Fruit fly (Drosophila melanogaster) whole organism, pupa: ENCODE measurements around the gene Ppi1.
A peak's percentile ranks its signal among the peaks of the same experiment; 100 is the strongest.

Source experiments
- CG10348 ChIP-seq: fragments of 200-800 bp; sonication (Bioruptor generic); IDR thresholded peaks from 2 replicates; pipeline ENCODE4 v1.3.6; 2022; ENCODE audit warnings: missing biosample characterization, missing genetic modification characterization
- CG12605 ChIP-seq: fragments of 200-800 bp; sonication (Bioruptor generic); IDR thresholded peaks from 2 replicates; pipeline ENCODE4 v1.3.6; 2022; ENCODE audit warnings: missing biosample characterization, missing genetic modification characterization
- CG13204 ChIP-seq: fragments of 200-800 bp; sonication (Bioruptor generic); optimal IDR thresholded peaks from 2 replicates; lab custom pipeline; 2018; ENCODE audit warnings: missing biosample characterization, mild to moderate bottlenecking, missing genetic modification characterization, moderate library complexity
- CG14655 ChIP-seq: fragments of 200-800 bp; sonication (Bioruptor generic); optimal IDR thresholded peaks from 3 replicates; lab custom pipeline; 2017; ENCODE audit warnings: mild to moderate bottlenecking, missing biosample characterization, missing genetic modification reagents, missing genetic modification characterization
- CG15710 ChIP-seq: fragments of 200-800 bp; sonication (Bioruptor generic); optimal IDR thresholded peaks from 2 replicates; lab custom pipeline; 2018; ENCODE audit warnings: missing biosample characterization, mild to moderate bottlenecking, missing genetic modification characterization, moderate library complexity
- CG17806 ChIP-seq: fragments of 200-800 bp; sonication (Bioruptor generic); optimal IDR thresholded peaks from 2 replicates; lab custom pipeline; 2018; ENCODE audit warnings: missing biosample characterization, mild to moderate bottlenecking, missing genetic modification characterization, moderate library complexity
- CG32121 ChIP-seq: fragments of 200-800 bp; sonication (Bioruptor generic); IDR thresholded peaks from 2 replicates; pipeline ENCODE4 v1.3.6; 2022; ENCODE audit warnings: missing biosample characterization, missing genetic modification characterization
- CG34367 ChIP-seq: fragments of 200-800 bp; sonication (Bioruptor generic); optimal IDR thresholded peaks from 2 replicates; lab custom pipeline; 2018; ENCODE audit warnings: missing biosample characterization, mild to moderate bottlenecking, missing genetic modification characterization
- CG4496 ChIP-seq: fragments of 200-800 bp; sonication (Bioruptor generic); IDR thresholded peaks from 3 replicates; pipeline ENCODE4 v1.3.6; 2022; ENCODE audit warnings: missing biosample characterization, missing genetic modification characterization
- CG8159 ChIP-seq: fragments of 200-800 bp; sonication (Bioruptor generic); optimal IDR thresholded peaks from 3 replicates; lab custom pipeline; 2018; ENCODE audit warnings: missing biosample characterization, mild to moderate bottlenecking, missing genetic modification characterization, moderate library complexity
- CG8301 ChIP-seq: fragments of 200-800 bp; sonication (Bioruptor generic); optimal IDR thresholded peaks from 2 replicates; lab custom pipeline; 2018; ENCODE audit warnings: missing biosample characterization, mild to moderate bottlenecking, missing genetic modification characterization
- CG9948 ChIP-seq: fragments of 200-800 bp; sonication (Bioruptor generic); optimal IDR thresholded peaks from 2 replicates; lab custom pipeline; 2018; ENCODE audit warnings: missing biosample characterization, mild to moderate bottlenecking, missing genetic modification characterization, moderate library complexity
- D1 ChIP-seq: fragments of 200-800 bp; sonication (Bioruptor generic); optimal IDR thresholded peaks from 2 replicates; lab custom pipeline; 2018; ENCODE audit warnings: missing biosample characterization, mild to moderate bottlenecking, missing genetic modification characterization, moderate library complexity
- EcR ChIP-seq: fragments of 200-800 bp; sonication (Bioruptor generic); optimal IDR thresholded peaks from 3 replicates; lab custom pipeline; 2019; ENCODE audit warnings: missing biosample characterization, missing genetic modification characterization, mild to moderate bottlenecking, moderate library complexity, missing genetic modification reagents
- Ets98B ChIP-seq: fragments of 200-800 bp; sonication (Bioruptor generic); IDR thresholded peaks from 2 replicates; pipeline ENCODE4 v1.3.6; 2022; ENCODE audit warnings: missing biosample characterization, missing genetic modification characterization
- Pif1A ChIP-seq: fragments of 200-800 bp; sonication (Bioruptor generic); optimal IDR thresholded peaks from 3 replicates; lab custom pipeline; 2016; ENCODE audit warnings: missing biosample characterization, missing genetic modification characterization
- Pif1B ChIP-seq: fragments of 200-800 bp; sonication (Bioruptor generic); optimal IDR thresholded peaks from 3 replicates; lab custom pipeline; 2016; ENCODE audit warnings: missing biosample characterization, missing genetic modification characterization
- Snoo ChIP-seq: fragments of 200-800 bp; sonication (Bioruptor generic); optimal IDR thresholded peaks from 3 replicates; lab custom pipeline; 2017; ENCODE audit warnings: missing biosample characterization, mild to moderate bottlenecking, missing genetic modification characterization, inconsistent platforms
- fd96Ca ChIP-seq: fragments of 200-800 bp; sonication (Bioruptor generic); IDR thresholded peaks from 3 replicates; pipeline ENCODE4 v1.3.6; 2022; ENCODE audit warnings: missing biosample characterization, missing genetic modification characterization
- gl ChIP-seq: fragments of 200-800 bp; sonication (Bioruptor generic); optimal IDR thresholded peaks from 2 replicates; lab custom pipeline; 2018; ENCODE audit warnings: missing biosample characterization, mild to moderate bottlenecking, missing genetic modification characterization
- rn ChIP-seq: fragments of 200-800 bp; sonication (Bioruptor generic); IDR thresholded peaks from 2 replicates; pipeline ENCODE4 v1.3.6; 2022; ENCODE audit warnings: missing biosample characterization, missing genetic modification characterization

Ppi1 gene

DNA sequence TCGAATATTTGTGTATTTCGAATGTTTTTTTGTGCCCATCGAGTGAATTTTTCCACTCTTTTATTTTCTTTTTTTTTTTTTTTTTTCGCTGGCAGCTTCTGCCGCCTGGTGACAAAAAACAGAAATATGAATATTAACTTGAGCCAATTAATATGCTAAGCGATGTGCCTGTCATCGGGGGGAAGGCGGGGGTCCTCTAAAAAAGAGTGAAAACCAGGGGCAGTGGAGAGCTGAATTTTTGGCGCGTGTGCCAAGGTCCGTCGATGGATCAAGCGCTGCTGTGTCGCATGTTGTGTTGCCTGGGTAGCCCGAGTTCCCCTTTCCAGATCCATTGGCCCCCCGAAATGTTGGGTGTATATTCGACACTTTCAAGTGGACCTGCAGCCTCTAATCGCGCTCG is 23.1 kb downstream of the Ppi1 start:
- no peak for TF ChIP-seq CG13204 (GFP tag; lab: Kevin White, UChicago)
- no peak for TF ChIP-seq Ets98B (GFP tag; lab: Robert Waterston, UW)
- no peak for TF ChIP-seq CG10348 (GFP tag; lab: Robert Waterston, UW)
- TF ChIP-seq Snoo (tag; lab: Kevin White, UChicago) = no peak
- TF ChIP-seq, all 21 proteins: peak for 0

DNA sequence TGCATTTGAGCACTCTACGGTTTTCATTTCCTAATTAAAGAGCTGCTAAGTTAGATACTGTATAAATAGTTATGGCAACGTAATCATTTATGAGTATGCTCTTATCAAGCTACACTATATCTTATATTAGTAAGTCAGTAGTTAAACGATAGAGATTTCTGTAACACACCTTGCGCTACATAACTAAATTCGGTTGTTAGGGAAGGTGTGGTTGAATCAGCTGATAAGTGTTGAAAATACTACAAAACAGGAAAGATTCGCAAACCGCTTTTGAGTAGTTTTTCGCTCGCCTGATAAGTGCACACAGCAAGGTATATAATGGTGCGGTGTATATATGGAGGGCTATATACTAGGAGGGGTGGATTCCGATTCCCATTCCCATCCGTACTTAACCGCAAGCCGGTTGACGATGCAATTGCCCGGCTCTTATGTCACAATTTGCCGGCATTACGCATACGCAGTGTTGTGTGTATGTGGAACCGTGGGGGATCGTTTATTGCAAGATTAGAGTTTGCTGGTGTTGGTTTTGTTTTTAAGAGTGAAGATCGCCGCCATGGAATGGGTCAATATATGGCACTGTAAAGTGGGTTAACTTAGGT is 23.9 kb downstream of the Ppi1 start:
- TF ChIP-seq CG12605 (GFP tag; lab: Robert Waterston, UW) (no peak), EcR (GFP tag; lab: Kevin White, UChicago) (peak; percentile 50)
- TF ChIP-seq, all 21 proteins: peak for 1

DNA sequence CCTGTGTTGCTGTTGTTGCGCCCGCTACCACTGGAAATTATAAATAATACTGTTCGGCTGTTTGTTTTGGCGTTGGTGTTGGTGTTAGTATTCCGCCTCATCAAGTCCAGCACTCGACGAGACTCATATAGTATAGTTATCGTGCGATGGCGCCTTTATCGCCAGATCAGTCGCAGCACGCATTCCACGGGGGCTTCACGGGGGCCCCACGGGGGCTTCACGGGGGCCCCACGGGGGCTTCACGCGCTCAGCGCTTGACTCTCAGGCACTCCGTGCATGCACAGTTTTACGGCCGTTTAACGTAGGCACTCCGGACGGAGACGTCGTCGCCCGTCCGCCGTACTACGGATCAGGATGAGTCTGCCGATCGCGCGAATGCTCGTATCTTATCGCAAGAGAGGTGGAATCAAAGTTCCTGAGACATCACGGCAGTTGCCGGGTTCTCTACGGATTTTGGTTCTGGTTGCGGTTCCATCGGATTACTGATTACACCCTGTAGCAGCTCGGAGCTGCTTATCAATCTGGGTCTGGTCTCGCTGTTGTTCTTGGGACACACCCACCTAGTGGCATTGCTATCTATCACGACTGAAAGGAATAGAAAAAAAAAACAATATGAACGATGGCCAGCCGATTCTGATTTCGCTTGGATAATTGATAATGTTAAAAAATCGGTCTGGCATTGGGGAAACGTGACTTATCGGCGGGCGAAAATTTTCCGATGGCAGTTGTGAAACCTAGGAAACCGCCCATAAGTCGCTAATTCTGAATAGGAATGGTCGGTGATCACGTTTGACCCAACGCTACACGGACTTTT is 25.9 kb downstream of the Ppi1 start:
- TF ChIP-seq fd96Ca (GFP tag; lab: Robert Waterston, UW) (peak; percentile 17; the same call in 1 of the 3 replicates), CG13204 (GFP tag; lab: Kevin White, UChicago) (peak; percentile 31), CG15710 (tag; lab: Kevin White, UChicago) (no peak), Pif1B (no peak), CG10348 (GFP tag; lab: Robert Waterston, UW) (no peak), gl (tag; lab: Kevin White, UChicago) (no peak), EcR (GFP tag; lab: Kevin White, UChicago) (peak; percentile 63), CG32121 (GFP tag; lab: Robert Waterston, UW) (0 out of 2 replicates have a peak, but pooled peaks have one; percentile 20), Pif1A (GFP tag; lab: Kevin White, UChicago) (no peak), CG14655 (GFP tag; lab: Kevin White, UChicago) (peak; percentile 1), CG9948 (tag; lab: Kevin White, UChicago) (no peak), CG12605 (GFP tag; lab: Robert Waterston, UW) (no peak)

DNA sequence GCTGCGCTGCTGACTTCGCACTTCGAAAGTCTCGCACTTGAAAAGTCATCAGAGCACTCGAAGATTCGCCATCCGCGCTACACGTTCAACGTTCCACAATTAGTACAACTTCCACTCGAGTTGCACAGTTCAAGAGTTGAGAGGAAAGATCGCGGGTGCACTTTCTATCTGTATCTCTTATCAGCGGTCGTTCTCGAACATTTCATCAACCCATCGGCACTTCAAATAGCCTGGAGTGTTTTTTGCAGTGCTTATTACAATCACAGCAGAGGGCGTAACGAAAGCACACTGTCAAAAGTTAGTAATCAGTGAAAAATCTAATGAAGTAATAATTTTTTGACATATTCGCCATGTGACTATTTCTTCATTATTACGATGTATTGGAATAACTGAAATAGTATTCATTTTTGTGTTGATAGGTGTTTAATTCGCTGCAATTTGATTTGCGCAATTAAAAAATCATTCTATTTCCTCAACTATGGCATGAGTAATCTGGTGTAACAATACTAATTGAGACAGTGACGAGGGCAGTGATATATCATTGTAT is 27.5 kb downstream of the Ppi1 start:
- TF ChIP-seq Pif1A (GFP tag; lab: Kevin White, UChicago) = no peak
- peak; percentile 17 for TF ChIP-seq CG8301 (tag; lab: Kevin White, UChicago)
- no peak for TF ChIP-seq CG13204 (GFP tag; lab: Kevin White, UChicago)
- TF ChIP-seq Snoo (tag; lab: Kevin White, UChicago) = no peak
- TF ChIP-seq gl (tag; lab: Kevin White, UChicago) = no peak
- no peak for TF ChIP-seq D1
- TF ChIP-seq CG14655 (GFP tag; lab: Kevin White, UChicago) = peak; percentile 7
- TF ChIP-seq CG10348 (GFP tag; lab: Robert Waterston, UW) = no peak
- peak; percentile 72 for TF ChIP-seq CG4496
- peak; percentile 47 for TF ChIP-seq Ets98B (GFP tag; lab: Robert Waterston, UW)
- peak; percentile 12 for TF ChIP-seq EcR (GFP tag; lab: Kevin White, UChicago)
- TF ChIP-seq CG32121 (GFP tag; lab: Robert Waterston, UW) = peak; percentile 36; the same call in 1 of the 2 replicates
- TF ChIP-seq CG15710 (tag; lab: Kevin White, UChicago) = peak; percentile 46
- peak; percentile 34 for TF ChIP-seq CG9948 (tag; lab: Kevin White, UChicago)
- TF ChIP-seq CG17806 (tag; lab: Kevin White, UChicago) = peak; percentile 27
- peak; percentile 39 for TF ChIP-seq CG8159 (tag; lab: Kevin White, UChicago)
- no peak for TF ChIP-seq fd96Ca (GFP tag; lab: Robert Waterston, UW)
- TF ChIP-seq CG12605 (GFP tag; lab: Robert Waterston, UW) = peak; percentile 58; the same call in 1 of the 2 replicates
- TF ChIP-seq rn (GFP tag; lab: Robert Waterston, UW) = 0 out of 2 replicates have a peak, but pooled peaks have one; percentile 25
- no peak for TF ChIP-seq Pif1B
- peak; percentile 48 for TF ChIP-seq CG34367 (tag; lab: Kevin White, UChicago)
- TF ChIP-seq, all 21 proteins: peak for 13

DNA sequence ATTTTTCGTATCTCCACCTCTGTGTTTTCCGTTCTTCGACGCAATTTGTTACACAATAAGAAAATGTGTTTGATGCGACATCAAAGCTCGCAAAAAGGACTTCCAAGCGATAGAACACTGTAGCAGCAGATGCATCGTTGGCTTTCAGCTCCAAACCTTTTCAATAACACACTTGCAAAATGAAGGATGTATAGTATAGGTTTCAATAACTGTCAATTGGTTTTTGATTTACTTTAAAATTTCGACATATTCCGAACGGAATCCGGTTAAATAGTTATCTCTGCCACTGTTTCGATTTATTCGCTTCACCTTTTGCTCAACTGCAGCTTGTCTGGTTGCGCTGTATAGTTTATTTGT is 28.0 kb downstream of the Ppi1 start:
- TF ChIP-seq CG8301 (tag; lab: Kevin White, UChicago) (peak; percentile 18), Pif1A (GFP tag; lab: Kevin White, UChicago) (peak; percentile 14), gl (tag; lab: Kevin White, UChicago) (no peak), Ets98B (GFP tag; lab: Robert Waterston, UW) (no peak; the same call in 1 of the 2 replicates), Pif1B (no peak), CG15710 (tag; lab: Kevin White, UChicago) (peak; percentile 64), CG32121 (GFP tag; lab: Robert Waterston, UW) (no peak), EcR (GFP tag; lab: Kevin White, UChicago) (no peak), CG14655 (GFP tag; lab: Kevin White, UChicago) (peak; percentile 46), rn (GFP tag; lab: Robert Waterston, UW) (no peak), CG9948 (tag; lab: Kevin White, UChicago) (peak; percentile 32), fd96Ca (GFP tag; lab: Robert Waterston, UW) (no peak), CG10348 (GFP tag; lab: Robert Waterston, UW) (no peak), Snoo (tag; lab: Kevin White, UChicago) (no peak), CG8159 (tag; lab: Kevin White, UChicago) (peak; percentile 55), CG13204 (GFP tag; lab: Kevin White, UChicago) (no peak), CG4496 (no peak), CG12605 (GFP tag; lab: Robert Waterston, UW) (no peak), D1 (peak; percentile 5), CG17806 (tag; lab: Kevin White, UChicago) (peak; percentile 14), CG34367 (tag; lab: Kevin White, UChicago) (peak; percentile 35)
- TF ChIP-seq, all 21 proteins: peak for 9
